Fruit fly (Drosophila melanogaster) whole organism, embryonic: ENCODE data around the gene CG12241.

Experiments used
- Ada2b ChIP-seq: fragments of 200-800 bp; sonication (Bioruptor generic); IDR thresholded peaks from 2 replicates; pipeline ENCODE4 v1.3.6; 2022; ENCODE audit warnings: missing biosample characterization, missing genetic modification characterization
- Atf6 ChIP-seq: fragments of 200-800 bp; sonication (Bioruptor generic); IDR thresholded peaks from 2 replicates; pipeline ENCODE4 v1.3.6; 2022; ENCODE audit warnings: missing biosample characterization, missing genetic modification characterization
- CG1024 ChIP-seq: fragments of 200-800 bp; sonication (Bioruptor generic); IDR thresholded peaks from 2 replicates; pipeline ENCODE4 v1.3.6; 2022; ENCODE audit warnings: missing biosample characterization, missing genetic modification characterization
- CG10959 ChIP-seq: fragments of 200-800 bp; sonication (Bioruptor generic); IDR thresholded peaks from 2 replicates; pipeline ENCODE4 v1.3.6; 2022; ENCODE audit warnings: missing biosample characterization, missing genetic modification characterization
- CG10979 ChIP-seq: fragments of 200-800 bp; sonication (Bioruptor generic); optimal IDR thresholded peaks from 2 replicates; lab custom pipeline; 2018; ENCODE audit warnings: missing biosample characterization, mild to moderate bottlenecking, missing genetic modification characterization, moderate library complexity
- CG11093 ChIP-seq: fragments of 200-800 bp; sonication (Bioruptor generic); IDR thresholded peaks from 3 replicates; pipeline ENCODE4 v1.3.6; 2022; ENCODE audit warnings: missing biosample characterization, missing genetic modification characterization
- CG11398 ChIP-seq: fragments of 200-800 bp; sonication (Bioruptor generic); optimal IDR thresholded peaks from 2 replicates; lab custom pipeline; 2016; ENCODE audit warnings: missing biosample characterization, missing genetic modification characterization
- CG12299 ChIP-seq: fragments of 200-800 bp; sonication (Bioruptor generic); optimal IDR thresholded peaks from 2 replicates; lab custom pipeline; 2018; ENCODE audit warnings: missing biosample characterization, mild to moderate bottlenecking, missing genetic modification characterization
- CG14667 ChIP-seq: fragments of 200-800 bp; sonication (Bioruptor generic); IDR thresholded peaks from 2 replicates; pipeline ENCODE4 v1.3.6; 2022; ENCODE audit warnings: missing biosample characterization, missing genetic modification characterization
- CG15011 ChIP-seq: fragments of 200-800 bp; sonication (Bioruptor generic); optimal IDR thresholded peaks from 3 replicates; lab custom pipeline; 2018; ENCODE audit warnings: missing biosample characterization, mild to moderate bottlenecking, missing genetic modification characterization
- CG16813 ChIP-seq: fragments of 200-800 bp; sonication (Bioruptor generic); IDR thresholded peaks from 3 replicates; pipeline ENCODE4 v1.3.6; 2022; ENCODE audit warnings: missing biosample characterization, missing genetic modification characterization; ENCODE audit not compliant: partially characterized antibody
- CG17359 ChIP-seq: fragments of 200-800 bp; sonication (Bioruptor generic); optimal IDR thresholded peaks from 3 replicates; lab custom pipeline; 2018; ENCODE audit warnings: missing biosample characterization, mild to moderate bottlenecking, missing genetic modification characterization, moderate library complexity
- CG17568 ChIP-seq: fragments of 200-800 bp; sonication (Bioruptor generic); optimal IDR thresholded peaks from 2 replicates; lab custom pipeline; 2018; ENCODE audit warnings: missing biosample characterization, mild to moderate bottlenecking, missing genetic modification characterization, moderate library complexity
- CG1832 ChIP-seq: fragments of 200-800 bp; sonication (Bioruptor generic); optimal IDR thresholded peaks from 2 replicates; lab custom pipeline; 2017; ENCODE audit warnings: missing biosample characterization, mild to moderate bottlenecking, missing genetic modification characterization, inconsistent platforms
- CG2712 ChIP-seq: fragments of 200-800 bp; optimal IDR thresholded peaks from 3 replicates; lab custom pipeline; 2019; ENCODE audit warnings: missing biosample characterization, mild to moderate bottlenecking, missing genetic modification characterization, moderate library complexity
- CG3065 ChIP-seq: fragments of 200-800 bp; sonication (Bioruptor generic); optimal IDR thresholded peaks from 2 replicates; lab custom pipeline; 2016; ENCODE audit warnings: missing biosample characterization, missing genetic modification characterization
- CG31441 ChIP-seq: fragments of 200-800 bp; sonication (Bioruptor generic); IDR thresholded peaks from 2 replicates; pipeline ENCODE4 v1.3.6; 2022; ENCODE audit warnings: missing biosample characterization, missing genetic modification characterization
- CG3726 ChIP-seq: fragments of 200-800 bp; sonication (Bioruptor generic); IDR thresholded peaks from 3 replicates; pipeline ENCODE4, ENCODE4 v1.3.6; 2022; ENCODE audit warnings: missing biosample characterization, missing genetic modification characterization
- CG4617 ChIP-seq: fragments of 200-800 bp; sonication (Bioruptor generic); optimal IDR thresholded peaks from 3 replicates; lab custom pipeline; 2016; ENCODE audit warnings: missing biosample characterization, missing genetic modification characterization, borderline replicate concordance
- CG4854 ChIP-seq: fragments of 200-800 bp; sonication (Bioruptor generic); optimal IDR thresholded peaks from 2 replicates; lab custom pipeline; 2016; ENCODE audit warnings: missing biosample characterization, missing genetic modification characterization, inconsistent platforms
- CG6254 ChIP-seq: fragments of 200-800 bp; sonication (Bioruptor generic); optimal IDR thresholded peaks from 3 replicates; lab custom pipeline; 2017; ENCODE audit warnings: mild to moderate bottlenecking, missing biosample characterization, missing genetic modification reagents, missing genetic modification characterization
- CG6683 ChIP-seq: fragments of 200-800 bp; sonication (Bioruptor generic); optimal IDR thresholded peaks from 2 replicates; lab custom pipeline; 2017; ENCODE audit warnings: missing biosample characterization, mild to moderate bottlenecking, missing genetic modification characterization, missing genetic modification reagents
- CG7372 ChIP-seq: fragments of 200-800 bp; sonication (Bioruptor generic); IDR thresholded peaks from 2 replicates; pipeline ENCODE4 v1.3.6; 2022; ENCODE audit warnings: missing biosample characterization, missing genetic modification characterization
- D19A ChIP-seq: fragments of 200-800 bp; optimal IDR thresholded peaks from 3 replicates; lab custom pipeline; 2019; ENCODE audit warnings: missing biosample characterization, mild to moderate bottlenecking, missing genetic modification characterization, moderate library complexity
- Dbx ChIP-seq: fragments of 200-800 bp; sonication (Bioruptor generic); IDR thresholded peaks from 3 replicates; pipeline ENCODE4 v1.3.6; 2022; ENCODE audit warnings: missing biosample characterization, missing genetic modification characterization
- Elba2 ChIP-seq: fragments of 200-800 bp; sonication (Bioruptor generic); optimal IDR thresholded peaks from 3 replicates; lab custom pipeline; 2016; ENCODE audit warnings: missing biosample characterization, missing genetic modification characterization
- HLH54F ChIP-seq: fragments of 200-800 bp; sonication (Bioruptor generic); optimal IDR thresholded peaks from 3 replicates; lab custom pipeline; 2016; ENCODE audit warnings: missing biosample characterization, missing genetic modification characterization
- HLHmδ ChIP-seq: fragments of 200-800 bp; sonication (Bioruptor generic); optimal IDR thresholded peaks from 2 replicates; lab custom pipeline; 2018; ENCODE audit warnings: missing biosample characterization, mild to moderate bottlenecking, missing genetic modification characterization, moderate library complexity
- Nf-YC ChIP-seq: fragments of 200-800 bp; optimal IDR thresholded peaks from 3 replicates; lab custom pipeline; 2019; ENCODE audit warnings: missing biosample characterization, mild to moderate bottlenecking, missing genetic modification characterization, moderate library complexity
- Optix ChIP-seq: fragments of 200-800 bp; sonication (Bioruptor generic); IDR thresholded peaks from 3 replicates; pipeline ENCODE4 v1.3.6; 2022; ENCODE audit warnings: missing biosample characterization, missing genetic modification characterization
- Ravus ChIP-seq: fragments of 200-800 bp; sonication (Bioruptor generic); IDR thresholded peaks from 2 replicates; pipeline ENCODE4 v1.3.6; 2022; ENCODE audit warnings: missing biosample characterization, missing genetic modification characterization
- Rfx ChIP-seq: fragments of 200-800 bp; sonication (Bioruptor generic); IDR thresholded peaks from 2 replicates; pipeline ENCODE4 v1.3.6; 2022; ENCODE audit warnings: missing biosample characterization, missing genetic modification characterization
- Sry-δ ChIP-seq: fragments of 200-800 bp; sonication (Bioruptor generic); optimal IDR thresholded peaks from 2 replicates; lab custom pipeline; 2016; ENCODE audit warnings: missing biosample characterization, missing genetic modification characterization
- Vsx1 ChIP-seq: fragments of 200-800 bp; sonication (Bioruptor generic); optimal IDR thresholded peaks from 2 replicates; lab custom pipeline; 2017; ENCODE audit warnings: missing biosample characterization, mild to moderate bottlenecking, missing genetic modification characterization, missing genetic modification reagents
- Xrp1 ChIP-seq: fragments of 200-800 bp; sonication (Bioruptor generic); IDR thresholded peaks from 2 replicates; pipeline ENCODE4 v1.3.6; 2022; ENCODE audit warnings: missing biosample characterization, missing genetic modification characterization
- amos ChIP-seq: fragments of 200-800 bp; sonication (Bioruptor generic); IDR thresholded peaks from 2 replicates; pipeline ENCODE4 v1.3.6; 2022; ENCODE audit warnings: missing biosample characterization, missing genetic modification characterization; ENCODE audit not compliant: partially characterized antibody
- chinmo ChIP-seq: fragments of 200-800 bp; sonication (Bioruptor generic); IDR thresholded peaks from 4 replicates; pipeline ENCODE4 v1.3.6; 2022; ENCODE audit warnings: missing biosample characterization, missing genetic modification characterization; ENCODE audit not compliant: partially characterized antibody
- dmrt11E ChIP-seq: fragments of 200-800 bp; sonication (Bioruptor generic); optimal IDR thresholded peaks from 3 replicates; lab custom pipeline; 2018; ENCODE audit warnings: missing biosample characterization, mild to moderate bottlenecking, missing genetic modification characterization, moderate library complexity
- gcm ChIP-seq: fragments of 200-800 bp; sonication (Bioruptor generic); optimal IDR thresholded peaks from 2 replicates; lab custom pipeline; 2019; ENCODE audit warnings: missing biosample characterization, mild to moderate bottlenecking, missing genetic modification characterization, moderate library complexity
- ham ChIP-seq: fragments of 200-800 bp; sonication (Bioruptor generic); IDR thresholded peaks from 2 replicates; pipeline ENCODE4 v1.3.6; 2022; ENCODE audit warnings: missing biosample characterization, missing genetic modification characterization
- klu ChIP-seq: fragments of 200-800 bp; sonication (Bioruptor generic); IDR thresholded peaks from 2 replicates; pipeline ENCODE4 v1.3.6; 2022; ENCODE audit warnings: missing biosample characterization, missing genetic modification characterization
- lab ChIP-seq: fragments of 200-800 bp; sonication (Bioruptor generic); optimal IDR thresholded peaks from 3 replicates; lab custom pipeline; 2017; ENCODE audit warnings: missing biosample characterization, missing genetic modification characterization, mild to moderate bottlenecking, moderate library complexity, missing genetic modification reagents
- lbe ChIP-seq: fragments of 200-800 bp; sonication (Bioruptor generic); optimal IDR thresholded peaks from 2 replicates; lab custom pipeline; 2016; ENCODE audit warnings: missing biosample characterization, mild to moderate bottlenecking, missing genetic modification characterization
- luna ChIP-seq: fragments of 200-800 bp; sonication (Bioruptor generic); optimal IDR thresholded peaks from 2 replicates; lab custom pipeline; 2016; ENCODE audit warnings: missing biosample characterization, missing genetic modification characterization
- nom ChIP-seq: fragments of 200-800 bp; sonication (Bioruptor generic); optimal IDR thresholded peaks from 2 replicates; lab custom pipeline; 2017; ENCODE audit warnings: missing biosample characterization, missing genetic modification characterization, mild to moderate bottlenecking, moderate library complexity, missing genetic modification reagents
- odd ChIP-seq: fragments of 200-800 bp; sonication (Bioruptor generic); optimal IDR thresholded peaks from 2 replicates; lab custom pipeline; 2017; ENCODE audit warnings: missing biosample characterization, mild to moderate bottlenecking, missing genetic modification characterization
- pho ChIP-seq: fragments of 200-800 bp; sonication (Bioruptor generic); optimal IDR thresholded peaks from 2 replicates; lab custom pipeline; 2016; ENCODE audit warnings: missing biosample characterization, missing genetic modification characterization
- sens-2 ChIP-seq: fragments of 200-800 bp; sonication (Bioruptor generic); IDR thresholded peaks from 2 replicates; pipeline ENCODE4 v1.3.6; 2022; ENCODE audit warnings: missing biosample characterization, missing genetic modification characterization
- sr ChIP-seq: fragments of 200-800 bp; sonication (Bioruptor generic); IDR thresholded peaks from 3 replicates; pipeline ENCODE4 v1.3.6; 2022; ENCODE audit warnings: missing biosample characterization, missing genetic modification characterization
- ssp ChIP-seq: fragments of 200-800 bp; sonication (Bioruptor generic); IDR thresholded peaks from 2 replicates; pipeline ENCODE4 v1.3.6; 2022; ENCODE audit warnings: missing biosample characterization, missing genetic modification characterization

The CG12241 gene

DNA sequence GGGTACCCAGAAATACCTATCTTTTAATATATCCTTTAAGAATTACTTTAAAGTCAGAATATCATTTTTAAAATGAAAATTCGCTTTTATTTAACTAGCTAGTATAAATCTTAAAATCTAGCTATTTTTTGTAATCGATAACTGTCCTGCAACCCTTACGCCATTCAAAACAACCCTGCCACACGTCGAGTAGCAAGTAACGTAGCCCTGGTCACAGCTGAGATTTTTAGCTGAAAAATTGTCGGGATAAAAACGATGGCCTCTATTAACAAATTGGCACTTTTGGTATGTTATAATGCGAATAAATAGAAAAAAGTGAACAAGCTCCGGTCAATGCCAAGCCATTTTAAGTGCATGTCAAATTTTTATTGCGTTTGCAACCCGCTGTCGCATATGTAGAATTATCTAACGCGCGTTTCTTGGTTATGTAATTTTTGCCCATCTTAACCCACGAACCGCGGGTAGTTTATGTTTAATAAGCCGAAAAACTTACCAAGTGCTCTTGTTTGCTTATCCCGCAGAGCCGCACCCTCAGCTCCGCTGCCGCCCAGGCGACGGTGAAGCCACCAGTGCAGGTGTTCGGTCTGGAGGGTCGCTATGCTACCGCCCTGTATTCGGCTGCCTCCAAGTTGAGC is 46.5 kb downstream of the CG12241 start, which contains the start of gene ATPsynO (continued):
- TF ChIP-seq CG4617 (GFP tag; lab: Kevin White, UChicago) (peak; percentile 69), ham (GFP tag; lab: Robert Waterston, UW) (no peak), luna (no peak), HLH54F (GFP tag; lab: Kevin White, UChicago) (no peak), Optix (no peak), amos (peak; percentile 7; the same call in 1 of the 2 replicates), CG1832 (GFP tag; lab: Kevin White, UChicago) (no peak), nom (GFP tag; lab: Kevin White, UChicago) (no peak), CG10959 (GFP tag; lab: Robert Waterston, UW) (no peak), CG7372 (GFP tag; lab: Robert Waterston, UW) (no peak), CG6254 (GFP tag; lab: Kevin White, UChicago) (no peak), CG11398 (GFP tag; lab: Kevin White, UChicago) (no peak), CG3065 (GFP tag; lab: Kevin White, UChicago) (no peak), Vsx1 (no peak), gcm (GFP tag; lab: Kevin White, UChicago) (peak; percentile 29), odd (GFP tag; lab: Kevin White, UChicago) (no peak), Atf6 (GFP tag; lab: Robert Waterston, UW) (no peak), Nf-YC (tag; lab: Kevin White, UChicago) (peak; percentile 56), Xrp1 (GFP tag; lab: Robert Waterston, UW) (0 out of 2 replicates have a peak, but pooled peaks have one; percentile 14), CG17568 (GFP tag; lab: Kevin White, UChicago) (no peak), CG2712 (tag; lab: Kevin White, UChicago) (peak; percentile 59), lbe (peak; percentile 0), Ravus (GFP tag; lab: Robert Waterston, UW) (no peak), CG12299 (tag; lab: Kevin White, UChicago) (no peak), CG6683 (GFP tag; lab: Kevin White, UChicago) (no peak), CG15011 (no peak), sr (GFP tag; lab: Robert Waterston, UW) (no peak), Sry-δ (peak; percentile 64), klu (GFP tag; lab: Robert Waterston, UW) (no peak), Rfx (GFP tag; lab: Robert Waterston, UW) (peak; percentile 38), CG10979 (tag; lab: Kevin White, UChicago) (peak; percentile 0), Dbx (GFP tag; lab: Robert Waterston, UW) (no peak), chinmo (peak; percentile 59; the same call in 1 of the 4 replicates), CG1024 (no peak), CG31441 (GFP tag; lab: Robert Waterston, UW) (no peak; the same call in 1 of the 2 replicates), lab (no peak), CG16813 (GFP tag; lab: Robert Waterston, UW) (0 out of 3 replicates have a peak, but pooled peaks have one; percentile 42), ssp (GFP tag; lab: Robert Waterston, UW) (no peak), Ada2b (GFP tag; lab: Robert Waterston, UW) (no peak), dmrt11E (peak; percentile 26), HLHmδ (GFP tag; lab: Kevin White, UChicago) (no peak), CG14667 (GFP tag; lab: Robert Waterston, UW) (no peak), CG4854 (GFP tag; lab: Kevin White, UChicago) (no peak), pho (GFP tag; lab: Kevin White, UChicago) (peak; percentile 11), CG17359 (tag; lab: Kevin White, UChicago) (no peak), D19A (no peak), CG11093 (GFP tag; lab: Robert Waterston, UW) (no peak), Elba2 (no peak), CG3726 (no peak), sens-2 (GFP tag; lab: Robert Waterston, UW) (peak; percentile 71)
